Fruit fly (Drosophila melanogaster): Measurements from ENCODE around the gene Kap-alpha3.
A peak's percentile ranks its signal among the peaks of the same experiment; 100 is the strongest.

The Kap-alpha3 gene

dm6 chr3R:9604445-9605020, 27.0 kb upstream of the Kap-alpha3 start (continued):
- TF ChIP-seq zen (tag; optimal IDR thresholded peaks at IDR 0.05) (peak; percentile 82), ci (GFP tag; IDR thresholded peaks at IDR 0.05) (peak; percentile 15; the same call in 1 of the 3 replicates), pros (GFP tag; optimal IDR thresholded peaks at IDR 0.05) (peak; percentile 46), gcm2 (GFP tag; optimal IDR thresholded peaks at IDR 0.05) (no peak), CG15479 (GFP tag; optimal IDR thresholded peaks at IDR 0.05) (peak; percentile 67), tll (GFP tag; optimal IDR thresholded peaks at IDR 0.05) (peak in 1 of 2 experiments; percentile 90), chinmo (GFP tag; IDR thresholded peaks at IDR 0.05; ENCODE audit: partially characterized antibody) (0 out of 4 replicates have a peak, but pooled peaks have one; percentile 21)

DNA sequence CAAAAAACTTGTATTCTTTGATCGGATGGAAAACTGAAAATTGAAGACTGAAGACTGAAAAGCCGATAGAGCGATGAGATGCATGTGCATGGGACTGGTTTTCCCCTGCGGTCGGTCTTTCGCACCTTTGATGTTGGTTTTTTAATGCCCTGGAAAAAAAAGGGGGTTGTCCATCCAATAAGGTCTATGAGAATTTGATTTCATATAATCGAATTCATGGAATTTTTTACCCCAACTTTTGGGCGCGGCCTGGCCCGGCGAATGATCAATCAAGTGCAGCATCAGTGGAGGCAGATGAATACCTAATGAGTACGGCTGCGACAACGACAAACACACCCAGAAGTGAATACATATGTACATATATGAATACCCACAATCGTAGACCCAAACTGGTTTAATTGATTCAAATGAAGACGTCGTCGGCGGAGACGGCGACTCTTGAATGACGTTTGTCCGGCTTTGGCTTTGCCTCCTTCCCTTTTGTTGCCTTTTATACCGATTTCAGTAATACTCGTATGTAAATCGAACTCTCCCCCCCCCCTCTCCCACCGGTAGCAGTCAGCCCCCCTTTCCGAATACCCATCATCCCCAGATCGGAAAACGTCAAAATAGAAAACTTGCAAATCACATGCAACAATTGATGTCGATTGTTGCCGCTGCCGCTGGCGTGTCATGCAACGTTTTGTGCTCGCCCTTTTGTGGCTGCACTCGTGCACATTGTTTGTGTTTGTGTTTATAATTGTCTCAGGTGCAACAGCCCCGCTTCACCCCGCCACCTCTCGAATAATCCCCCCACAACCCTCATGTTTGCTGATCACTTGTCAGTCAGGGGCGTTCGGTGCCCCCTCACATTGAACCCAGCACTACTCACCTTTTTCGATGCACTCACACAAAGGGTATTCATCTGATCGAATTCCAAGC, 25.7 kb upstream of the Kap-alpha3 start:
- TF ChIP-seq CG33213 (GFP tag; optimal IDR thresholded peaks at IDR 0.05) (no peak), pros (GFP tag; optimal IDR thresholded peaks at IDR 0.05) (peak; percentile 51), Kr (GFP tag; optimal IDR thresholded peaks at IDR 0.05) (no peak), dmrt11E (tag; optimal IDR thresholded peaks at IDR 0.05) (peak; percentile 7), ind (GFP tag; optimal IDR thresholded peaks at IDR 0.05) (no peak), CG9437 (GFP tag; optimal IDR thresholded peaks at IDR 0.05) (no peak), Xrp1 (GFP tag; IDR thresholded peaks at IDR 0.05) (no peak), sob (GFP tag; IDR thresholded peaks at IDR 0.05) (0 out of 2 replicates have a peak, but pooled peaks have one; percentile 13), Hr51 (GFP tag; optimal IDR thresholded peaks at IDR 0.05) (no peak), nerfin-1 (tag; optimal IDR thresholded peaks at IDR 0.05) (no peak), crol (GFP tag; IDR thresholded peaks at IDR 0.05) (peak; percentile 86), CG14441 (GFP tag; IDR thresholded peaks at IDR 0.05) (no peak), abd-A (tag; optimal IDR thresholded peaks at IDR 0.05) (peak; percentile 81), sens (GFP tag) (peak; percentile 64), CG3995 (GFP tag; optimal IDR thresholded peaks at IDR 0.05) (no peak), prd (optimal IDR thresholded peaks at IDR 0.05) (no peak), prd (GFP tag; IDR thresholded peaks at IDR 0.05) (no peak), Fer2 (tag; optimal IDR thresholded peaks at IDR 0.05) (no peak), kay (GFP tag; optimal IDR thresholded peaks at IDR 0.05) (no peak), chinmo (GFP tag; IDR thresholded peaks at IDR 0.05; ENCODE audit: partially characterized antibody) (peak; percentile 75; the same call in 1 of the 4 replicates), CG12769 (tag; optimal IDR thresholded peaks at IDR 0.05) (peak; percentile 9), cad (GFP tag; optimal IDR thresholded peaks at IDR 0.05) (no peak), CG17359 (tag; optimal IDR thresholded peaks at IDR 0.05) (no peak), CG11456 (GFP tag; IDR thresholded peaks at IDR 0.05) (0 out of 3 replicates have a peak, but pooled peaks have one; percentile 18), CG32767 (GFP tag; IDR thresholded peaks at IDR 0.05) (no peak), Elba2 (GFP tag; optimal IDR thresholded peaks at IDR 0.05) (no peak), slou (GFP tag; optimal IDR thresholded peaks at IDR 0.05) (no peak), sd (tag; optimal IDR thresholded peaks at IDR 0.05) (peak; percentile 93), Stat92E (GFP tag; optimal IDR thresholded peaks at IDR 0.05) (peak in 1 of 3 experiments; percentile 82), NK7.1 (GFP tag; optimal IDR thresholded peaks at IDR 0.05) (no peak), CG13894 (tag; optimal IDR thresholded peaks at IDR 0.05) (no peak), CG4854 (GFP tag; optimal IDR thresholded peaks at IDR 0.05) (no peak), Dad (GFP tag; optimal IDR thresholded peaks at IDR 0.05) (no peak), HmgZ (tag; optimal IDR thresholded peaks at IDR 0.05) (no peak), CG2199 (GFP tag; IDR thresholded peaks at IDR 0.05) (0 out of 3 replicates have a peak, but pooled peaks have one; percentile 38), lov (optimal IDR thresholded peaks at IDR 0.05) (no peak), lov (GFP tag; IDR thresholded peaks at IDR 0.05) (0 out of 3 replicates have a peak, but pooled peaks have one; percentile 60), salm (tag; optimal IDR thresholded peaks at IDR 0.05) (no peak), Vsx1 (GFP tag; optimal IDR thresholded peaks at IDR 0.05) (peak; percentile 16), Eip74EF (GFP tag; optimal IDR thresholded peaks at IDR 0.05) (peak in 1 of 2 experiments; percentile 7)

Data from whole organism, embryonic.